Fruit fly (Drosophila melanogaster): ENCODE data around the gene Pcyt2.

Pcyt2 gene

DNA sequence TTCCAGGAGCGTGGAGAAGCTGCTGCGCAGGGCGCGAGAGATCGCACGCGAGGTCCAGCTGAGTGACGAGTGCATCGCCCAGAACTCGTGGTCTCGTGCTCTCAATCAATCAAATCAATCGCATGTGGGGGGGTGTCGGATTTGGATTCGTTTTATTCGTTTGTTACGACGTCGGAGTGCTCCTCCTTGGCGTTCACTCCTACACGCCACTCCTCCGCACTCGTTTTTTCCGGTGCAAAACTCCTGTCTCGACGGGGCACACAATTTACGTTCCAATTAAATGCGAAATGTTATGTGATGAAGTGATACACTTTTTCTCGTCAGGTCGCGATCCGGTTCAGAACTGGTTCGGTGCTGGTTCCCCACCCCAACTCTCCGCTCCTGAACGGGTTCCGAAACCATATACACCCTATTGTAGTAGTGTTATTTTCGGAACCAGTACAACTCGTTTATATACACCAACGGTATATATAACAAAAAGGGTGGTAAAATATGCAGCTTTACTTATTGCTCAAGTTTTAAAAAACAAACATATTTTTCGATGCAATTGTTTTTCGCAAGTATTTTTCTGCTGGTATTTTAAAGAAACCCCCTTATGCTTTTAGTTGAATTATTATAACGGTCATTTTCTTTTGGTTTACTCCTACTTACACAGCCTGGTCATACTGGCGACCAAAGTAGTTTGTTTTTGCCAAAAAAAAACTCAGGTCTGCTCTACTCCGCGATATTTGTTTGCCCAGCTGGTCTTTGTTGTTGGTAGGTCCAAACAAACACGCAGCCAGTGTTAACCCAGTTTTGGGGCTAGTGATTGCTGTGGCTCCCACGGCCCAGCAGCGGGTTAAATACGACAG lies 16.6 kb upstream of the Pcyt2 start, which contains the start of the genes CG12091 and pns (continued):
- TF ChIP-seq D19A (tag; optimal IDR thresholded peaks at IDR 0.05): peak; percentile 27
- no peak; the same call in 2 of the 3 replicates for TF ChIP-seq zen2 (GFP tag; IDR thresholded peaks at IDR 0.05; ENCODE audit: partially characterized antibody)
- TF ChIP-seq Hr51 (GFP tag; optimal IDR thresholded peaks at IDR 0.05): peak; percentile 69
- peak; percentile 47; the same call in 1 of the 2 replicates for TF ChIP-seq E2f2 (GFP tag; IDR thresholded peaks at IDR 0.05)
- peak; percentile 26 for TF ChIP-seq CG12942 (GFP tag; optimal IDR thresholded peaks at IDR 0.05)
- peak; percentile 69 for TF ChIP-seq CG33213 (GFP tag; optimal IDR thresholded peaks at IDR 0.05)
- no peak for TF ChIP-seq jing (GFP tag; optimal IDR thresholded peaks at IDR 0.05)
- peak; percentile 28 for TF ChIP-seq btn (GFP tag; optimal IDR thresholded peaks at IDR 0.05)
- no peak for TF ChIP-seq Sox100B (GFP tag; optimal IDR thresholded peaks at IDR 0.05)
- peak; percentile 100 for TF ChIP-seq CG6254 (GFP tag; optimal IDR thresholded peaks at IDR 0.05)
- peak; percentile 27 for TF ChIP-seq bbx (GFP tag; IDR thresholded peaks at IDR 0.05; ENCODE audit: partially characterized antibody)
- peak; percentile 60; the same call in 1 of the 2 replicates for TF ChIP-seq CG7372 (GFP tag; IDR thresholded peaks at IDR 0.05)
- TF ChIP-seq nau (GFP tag; optimal IDR thresholded peaks at IDR 0.05): no peak
- peak; percentile 30 for TF ChIP-seq CG12744 (GFP tag; optimal IDR thresholded peaks at IDR 0.05)
- TF ChIP-seq Med (GFP tag): peak; percentile 96
- TF ChIP-seq run (tag; optimal IDR thresholded peaks at IDR 0.05): peak; percentile 62
- TF ChIP-seq pum (GFP tag; optimal IDR thresholded peaks at IDR 0.05): peak; percentile 63
- TF ChIP-seq Hand (GFP tag; optimal IDR thresholded peaks at IDR 0.05): peak; percentile 28
- no peak for TF ChIP-seq Poxn (GFP tag; IDR thresholded peaks at IDR 0.05)
- peak; percentile 68 for TF ChIP-seq CG11398 (GFP tag; optimal IDR thresholded peaks at IDR 0.05)
- TF ChIP-seq mam (GFP tag; optimal IDR thresholded peaks at IDR 0.05): peak; percentile 79
- TF ChIP-seq Atf-2 (GFP tag; optimal IDR thresholded peaks at IDR 0.05): peak; percentile 55
- no peak for TF ChIP-seq corto (GFP tag; optimal IDR thresholded peaks at IDR 0.05)
- peak; percentile 74 to 91 for TF ChIP-seq Pdp1 (GFP tag; optimal IDR thresholded peaks at IDR 0.05)
- TF ChIP-seq gt (GFP tag; IDR thresholded peaks at IDR 0.05): no peak
- peak; percentile 68 for TF ChIP-seq CG18262 (tag; optimal IDR thresholded peaks at IDR 0.05)
- peak; percentile 66 for TF ChIP-seq Dip3 (GFP tag; optimal IDR thresholded peaks at IDR 0.05)
- TF ChIP-seq ken (GFP tag; IDR thresholded peaks at IDR 0.05): 0 out of 3 replicates have a peak, but pooled peaks have one; percentile 31
- peak; percentile 29; the same call in 1 of the 2 replicates for TF ChIP-seq CG11247 (GFP tag; IDR thresholded peaks at IDR 0.05)
- peak; percentile 9 for TF ChIP-seq Spps (tag; optimal IDR thresholded peaks at IDR 0.05)
- peak; percentile 58 for TF ChIP-seq CG7928 (GFP tag; optimal IDR thresholded peaks at IDR 0.05)
- TF ChIP-seq H2.0 (GFP tag; IDR thresholded peaks at IDR 0.05): peak; percentile 77
- TF ChIP-seq CG13123 (GFP tag; optimal IDR thresholded peaks at IDR 0.05): peak; percentile 46
- TF ChIP-seq crol (GFP tag; IDR thresholded peaks at IDR 0.05): no peak; the same call in 1 of the 2 replicates
- TF ChIP-seq CG2116 (GFP tag; optimal IDR thresholded peaks at IDR 0.05): peak; percentile 41
- TF ChIP-seq lbe (GFP tag; optimal IDR thresholded peaks at IDR 0.05): peak; percentile 59
- TF ChIP-seq nmo (GFP tag; optimal IDR thresholded peaks at IDR 0.05): peak; percentile 80
- TF ChIP-seq CG1233 (GFP tag; optimal IDR thresholded peaks at IDR 0.05): peak; percentile 48
- no peak for TF ChIP-seq vnd (GFP tag; IDR thresholded peaks at IDR 0.05; ENCODE audit: partially characterized antibody)
- peak; percentile 31 for TF ChIP-seq CG6813 (GFP tag; optimal IDR thresholded peaks at IDR 0.05)
- TF ChIP-seq CG8944 (GFP tag; optimal IDR thresholded peaks at IDR 0.05): peak; percentile 41
- peak; percentile 61 for TF ChIP-seq dm (GFP tag; optimal IDR thresholded peaks at IDR 0.05)
- peak; percentile 64 for TF ChIP-seq CG3995 (GFP tag; optimal IDR thresholded peaks at IDR 0.05)
- TF ChIP-seq Sry-β (GFP tag; optimal IDR thresholded peaks at IDR 0.05): peak; percentile 38
- TF ChIP-seq Nf-YC (tag; optimal IDR thresholded peaks at IDR 0.05): peak; percentile 69
- TF ChIP-seq CG6689 (GFP tag; IDR thresholded peaks at IDR 0.05): peak; percentile 64
- peak; percentile 60; the same call in 1 of the 2 replicates for TF ChIP-seq lmd (GFP tag; IDR thresholded peaks at IDR 0.05)
- TF ChIP-seq Dref (GFP tag; IDR thresholded peaks at IDR 0.05): no peak

All from whole organism, embryonic.